Worm (Caenorhabditis elegans) whole organism, L4 larva: Measurements from ENCODE around the gene sphk-1.

Source experiments
- F10B5.3 ChIP-seq: sonication (generic microtip); optimal IDR thresholded peaks from 2 replicates; lab custom pipeline; 2016; ENCODE audit warnings: mild to moderate bottlenecking, missing genetic modification characterization, missing compliant biosample characterization
- ceh-28 ChIP-seq: fragments of 150-350 bp; optimal IDR thresholded peaks from 2 replicates; lab custom pipeline; 2014; ENCODE audit warnings: missing biosample characterization, missing genetic modification reagents, missing genetic modification characterization
- daf-16 ChIP-seq, 3 experiments: sonication (generic microtip); optimal IDR thresholded peaks; 2 replicates each; lab custom pipeline; 2016 to 2017; ENCODE audit warnings: missing genetic modification characterization in 3 of 3, missing genetic modification reagents in 3 of 3, mild to moderate bottlenecking in 2 of 3, missing compliant biosample characterization in 2 of 3, missing biosample characterization in 1 of 3, moderate library complexity in 1 of 3
- egl-27 ChIP-seq: sonication (generic microtip); optimal IDR thresholded peaks from 3 replicates; lab custom pipeline; 2017; ENCODE audit warnings: missing biosample characterization, missing genetic modification reagents, missing genetic modification characterization
- lir-3 ChIP-seq: sonication (generic microtip); optimal IDR thresholded peaks from 2 replicates; lab custom pipeline; 2016; ENCODE audit warnings: mild to moderate bottlenecking, missing genetic modification characterization, missing compliant biosample characterization
- mdl-1 ChIP-seq, 2 experiments: fragments of 150-350 bp in 1 of 2; sonication (generic microtip) in 1 of 2; optimal IDR thresholded peaks; 2 replicates each; lab custom pipeline; 2014 to 2017; ENCODE audit warnings: missing biosample characterization in 2 of 2, missing genetic modification characterization in 2 of 2
- mdt-29 ChIP-seq: fragments of 200-800 bp; sonication (Bioruptor generic); IDR thresholded peaks from 2 replicates; pipeline ENCODE4 v1.3.6; 2022; ENCODE audit warnings: missing genetic modification reagents, missing genetic modification characterization, missing compliant biosample characterization
- nhr-10 ChIP-seq: fragments of 150-350 bp; optimal IDR thresholded peaks from 2 replicates; lab custom pipeline; 2014; ENCODE audit warnings: missing biosample characterization, missing genetic modification characterization
- nhr-76 ChIP-seq: fragments of 150-350 bp; optimal IDR thresholded peaks from 2 replicates; lab custom pipeline; 2014; ENCODE audit warnings: missing biosample characterization, missing genetic modification characterization
- pha-4 ChIP-seq, 2 experiments: fragments of 150-350 bp in 1 of 2; fragments of 200-800 bp in 1 of 2; sonication (Bioruptor generic) in 1 of 2; IDR thresholded peaks in 1 of 2; optimal IDR thresholded peaks in 1 of 2; 2 replicates each; pipeline versions ENCODE4 v1.3.6 to Lab custom; 2014 to 2022; ENCODE audit warnings: missing genetic modification characterization in 2 of 2, missing genetic modification reagents in 2 of 2, missing biosample characterization in 1 of 2, missing compliant biosample characterization in 1 of 2
- spr-1 ChIP-seq: sonication (generic microtip); optimal IDR thresholded peaks from 2 replicates; lab custom pipeline; 2016; ENCODE audit warnings: mild to moderate bottlenecking, missing genetic modification characterization, missing compliant biosample characterization
- zag-1 ChIP-seq: fragments of 150-350 bp; optimal IDR thresholded peaks from 2 replicates; lab custom pipeline; 2014; ENCODE audit warnings: missing biosample characterization, missing genetic modification characterization
- zfp-3 ChIP-seq: fragments of 200-800 bp; sonication (Bioruptor generic); conservative IDR thresholded peaks from 2 replicates; pipeline ENCODE4 v1.3.6; 2022; ENCODE audit warnings: missing genetic modification reagents, missing genetic modification characterization, missing compliant biosample characterization

ce11 chrII:8745449-8746297 is 44.2 kb upstream of the sphk-1 start:
- TF ChIP-seq egl-27 = no peak
- no peak for TF ChIP-seq nhr-10
- TF ChIP-seq nhr-76 (tag; lab: Kevin White, UChicago) = no peak
- no peak for TF ChIP-seq daf-16 (GFP tag; optimal IDR thresholded peaks at IDR 0.05; lab: Kevin White, UChicago)
- TF ChIP-seq daf-16 (tag; optimal IDR thresholded peaks at IDR 0.05; lab: Kevin White, UChicago) = peak; percentile 20
- no peak for TF ChIP-seq spr-1 (tag; lab: Kevin White, UChicago)
- TF ChIP-seq F10B5.3 (tag; lab: Kevin White, UChicago) = no peak
- TF ChIP-seq zfp-3 (GFP tag; lab: Robert Waterston, UW) = no peak
- no peak for TF ChIP-seq ceh-28
- TF ChIP-seq mdt-29 (GFP tag; lab: Robert Waterston, UW) = no peak
- TF ChIP-seq mdl-1 (tag; optimal IDR thresholded peaks at IDR 0.05; lab: Kevin White, UChicago) = no peak
- no peak for TF ChIP-seq lir-3 (tag; lab: Kevin White, UChicago)
- no peak for TF ChIP-seq pha-4 (GFP tag; IDR thresholded peaks at IDR 0.05; lab: Robert Waterston, UW)
- TF ChIP-seq pha-4 (tag; optimal IDR thresholded peaks at IDR 0.05; lab: Kevin White, UChicago) = no peak
- TF ChIP-seq zag-1 = no peak
